Worm (Caenorhabditis elegans): ENCODE measurements around the gene kqt-2.

ce11 chrX:8285169-8285796 is 39.1 kb upstream of the kqt-2 start, which contains the start of the genes fis-2 and F13B9.2:
- TF ChIP-seq F13H6.1 (tag; optimal IDR thresholded peaks at IDR 0.05) = no peak
- no peak for TF ChIP-seq lsy-2 (tag; optimal IDR thresholded peaks at IDR 0.05)
- no peak for TF ChIP-seq R02D3.7 (tag; optimal IDR thresholded peaks at IDR 0.05)
- TF ChIP-seq nhr-12 (tag; optimal IDR thresholded peaks at IDR 0.05) = no peak
- no peak for TF ChIP-seq unc-62 (GFP tag; optimal IDR thresholded peaks at IDR 0.05)
- no peak for TF ChIP-seq unc-39 (tag; optimal IDR thresholded peaks at IDR 0.05)

All from whole organism, L2 larva.